Worm (Caenorhabditis elegans) whole organism, L3 larva: Measurements from ENCODE around the gene Y113G7B.28.

Experiments used
- egl-27 ChIP-seq: sonication (generic microtip); optimal IDR thresholded peaks from 4 replicates; lab custom pipeline; 2017; ENCODE audit warnings: missing biosample characterization, missing genetic modification reagents, missing genetic modification characterization
- lin-39 ChIP-seq: fragments of 150-350 bp; optimal IDR thresholded peaks from 2 replicates; lab custom pipeline; 2018; ENCODE audit warnings: missing biosample characterization, missing genetic modification reagents, missing genetic modification characterization
- mdl-1 ChIP-seq: fragments of 150-350 bp; optimal IDR thresholded peaks from 2 replicates; lab custom pipeline; 2014; ENCODE audit warnings: missing biosample characterization, missing genetic modification characterization
- nhr-28 ChIP-seq: fragments of 150-350 bp; optimal IDR thresholded peaks from 2 replicates; lab custom pipeline; 2014; ENCODE audit warnings: missing biosample characterization, missing genetic modification characterization
- nhr-77 ChIP-seq: fragments of 150-350 bp; optimal IDR thresholded peaks from 2 replicates; lab custom pipeline; 2014; ENCODE audit warnings: missing biosample characterization, missing genetic modification characterization
- pqm-1 ChIP-seq: fragments of 150-350 bp; optimal IDR thresholded peaks from 2 replicates; lab custom pipeline; 2017; ENCODE audit warnings: missing biosample characterization, missing genetic modification characterization, inconsistent platforms
- snpc-4 ChIP-seq: fragments of 150-350 bp; optimal IDR thresholded peaks from 2 replicates; lab custom pipeline; 2014; ENCODE audit warnings: missing biosample characterization, missing genetic modification characterization
- ztf-11 ChIP-seq: fragments of 150-350 bp; optimal IDR thresholded peaks from 2 replicates; lab custom pipeline; 2014; ENCODE audit warnings: missing biosample characterization, missing genetic modification characterization

DNA sequence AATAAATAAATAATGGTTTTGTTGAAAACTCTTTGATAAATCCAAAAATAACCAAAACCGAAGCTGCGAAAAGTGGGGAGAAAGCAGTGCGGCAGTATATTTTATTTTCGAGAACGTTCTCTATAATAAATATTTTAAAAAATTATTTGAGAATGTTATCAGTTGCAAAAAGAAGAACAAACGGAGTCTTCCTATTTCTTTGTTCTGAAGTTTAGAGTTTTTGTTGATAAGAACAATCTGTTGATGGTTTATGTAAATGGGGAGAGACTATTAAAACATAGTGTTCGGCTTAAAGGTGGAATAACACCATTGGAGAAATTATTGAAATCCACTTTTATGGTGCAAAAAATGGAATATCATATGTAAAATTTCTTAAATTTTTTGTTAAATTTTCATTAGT is 17.3 kb downstream of the Y113G7B.28 start:
- no peak for TF ChIP-seq egl-27 (tag; lab: Kevin White, UChicago)
- TF ChIP-seq pqm-1 (tag; lab: Kevin White, UChicago) = peak; percentile 47
- TF ChIP-seq snpc-4 (tag; lab: Kevin White, UChicago) = no peak
- TF ChIP-seq mdl-1 (tag; lab: Kevin White, UChicago) = no peak
- no peak for TF ChIP-seq nhr-77
- TF ChIP-seq ztf-11 (tag; lab: Kevin White, UChicago) = no peak
- TF ChIP-seq lin-39 (tag; lab: Kevin White, UChicago) = no peak
- TF ChIP-seq nhr-28 (tag; lab: Kevin White, UChicago) = no peak
